Worm (Caenorhabditis elegans): Measurements from ENCODE around the gene T28C6.11.

ce11 chrIV:8886228-8886627, 46.2 kb upstream of the T28C6.11 start, which contains the start of gene C09G9.5:
- TF ChIP-seq him-1 (tag; optimal IDR thresholded peaks at IDR 0.05): no peak
- TF ChIP-seq dao-5 (tag; optimal IDR thresholded peaks at IDR 0.05): no peak

All from whole organism, L4/young adult.